Worm (Caenorhabditis elegans) whole organism, dauer: ENCODE measurements around the gene pat-2.

Source experiments
- unc-62 ChIP-seq: sonication (generic microtip); optimal IDR thresholded peaks from 2 replicates; lab custom pipeline; 2017; ENCODE audit warnings: missing biosample characterization, missing genetic modification reagents, missing genetic modification characterization

The pat-2 gene

ce11 chrIII:8873045-8873457 lies 54.4 kb downstream of the pat-2 start:
- TF ChIP-seq unc-62 (GFP tag; lab: Kevin White, UChicago), result no peak

ce11 chrIII:8873990-8874668 lies 55.4 kb downstream of the pat-2 start:
- TF ChIP-seq unc-62 (GFP tag; lab: Kevin White, UChicago), result no peak
